Fruit fly (Drosophila melanogaster): Measurements from ENCODE around the gene CG5516.

DNA sequence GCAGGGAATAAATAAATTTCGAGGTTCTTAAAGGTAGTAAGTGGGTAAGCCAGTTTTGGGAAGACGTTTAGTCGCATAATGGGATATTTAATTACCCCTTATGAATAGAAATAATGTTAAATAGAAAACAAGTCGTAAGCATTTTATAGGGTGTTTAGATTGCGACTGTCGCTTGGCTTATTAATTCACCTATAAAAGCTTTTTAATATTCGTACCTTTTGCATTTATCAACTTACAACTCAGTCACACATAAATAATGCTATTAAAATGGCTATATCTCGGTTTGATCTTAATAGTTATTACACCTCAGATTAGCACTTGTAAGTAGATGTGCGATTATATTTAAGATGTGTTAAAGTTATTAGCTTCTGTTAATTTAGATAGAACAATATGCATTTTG, 38.4 kb upstream of the CG5516 start, which contains the start of gene CG34276:
- no peak for TF ChIP-seq CG3919 (GFP tag; optimal IDR thresholded peaks at IDR 0.05)
- TF ChIP-seq CG9139 (GFP tag; optimal IDR thresholded peaks at IDR 0.05): no peak
- TF ChIP-seq Blimp-1 (GFP tag; optimal IDR thresholded peaks at IDR 0.05): no peak
- TF ChIP-seq dac (GFP tag; optimal IDR thresholded peaks at IDR 0.05): no peak
- no peak for TF ChIP-seq esn (GFP tag; optimal IDR thresholded peaks at IDR 0.05)
- TF ChIP-seq pdm3 (GFP tag; optimal IDR thresholded peaks at IDR 0.05): no peak
- TF ChIP-seq CG11902 (GFP tag; optimal IDR thresholded peaks at IDR 0.05): no peak
- no peak for TF ChIP-seq achi (GFP tag; optimal IDR thresholded peaks at IDR 0.05)
- no peak for TF ChIP-seq CG6276 (GFP tag; optimal IDR thresholded peaks at IDR 0.05)
- no peak for TF ChIP-seq Lpt (GFP tag; optimal IDR thresholded peaks at IDR 0.05)
- TF ChIP-seq OdsH (GFP tag; optimal IDR thresholded peaks at IDR 0.05): no peak

Data from whole organism, prepupa.